Fruit fly (Drosophila melanogaster): Measurements from ENCODE around the gene Jon25Bi.

The Jon25Bi gene

dm6 chr2L:4996283-4996922, 41.5 kb upstream of the Jon25Bi start:
- TF ChIP-seq Clk (GFP tag; optimal IDR thresholded peaks at IDR 0.05) (no peak), cnc (optimal IDR thresholded peaks at IDR 0.05) (no peak), CG1620 (GFP tag; optimal IDR thresholded peaks at IDR 0.05) (no peak), CG7045 (GFP tag; optimal IDR thresholded peaks at IDR 0.05) (no peak), tj (GFP tag; optimal IDR thresholded peaks at IDR 0.05) (peak; percentile 82)

- TF ChIP-seq CG12768 (GFP tag; optimal IDR thresholded peaks at IDR 0.05) (no peak), ovo (GFP tag; optimal IDR thresholded peaks at IDR 0.05) (no peak), CG14711 (tag; optimal IDR thresholded peaks at IDR 0.05) (no peak), tj (GFP tag; optimal IDR thresholded peaks at IDR 0.05) (no peak), cnc (optimal IDR thresholded peaks at IDR 0.05) (no peak), CG11617 (GFP tag; optimal IDR thresholded peaks at IDR 0.05) (no peak), CG7101 (tag; optimal IDR thresholded peaks at IDR 0.05) (no peak), bab1 (GFP tag; optimal IDR thresholded peaks at IDR 0.05) (no peak), CG1620 (GFP tag; optimal IDR thresholded peaks at IDR 0.05) (no peak), CG5204 (GFP tag; optimal IDR thresholded peaks at IDR 0.05) (no peak)
These were observed 40.8 kb upstream of the Jon25Bi start for dm6 chr2L:4995837-4996136.

- TF ChIP-seq CG5204 (GFP tag; optimal IDR thresholded peaks at IDR 0.05) (no peak), bab1 (GFP tag; optimal IDR thresholded peaks at IDR 0.05) (no peak), ovo (GFP tag; optimal IDR thresholded peaks at IDR 0.05) (no peak), cnc (optimal IDR thresholded peaks at IDR 0.05) (no peak), Hr96 (GFP tag; optimal IDR thresholded peaks at IDR 0.05) (no peak), Crg-1 (GFP tag; optimal IDR thresholded peaks at IDR 0.05) (no peak), CG14711 (tag; optimal IDR thresholded peaks at IDR 0.05) (no peak), CG11617 (GFP tag; optimal IDR thresholded peaks at IDR 0.05) (no peak), Clk (GFP tag; optimal IDR thresholded peaks at IDR 0.05) (no peak)
These were observed 40.3 kb upstream of the Jon25Bi start for dm6 chr2L:4995010-4995836.

dm6 chr2L:4982098-4982646, 27.2 kb upstream of the Jon25Bi start:
- TF ChIP-seq pad (GFP tag; optimal IDR thresholded peaks at IDR 0.05) (peak; percentile 9), CG12768 (GFP tag; optimal IDR thresholded peaks at IDR 0.05) (no peak), ovo (GFP tag; optimal IDR thresholded peaks at IDR 0.05) (peak; percentile 86), CG5204 (GFP tag; optimal IDR thresholded peaks at IDR 0.05) (no peak), tj (GFP tag; optimal IDR thresholded peaks at IDR 0.05) (peak; percentile 41)

dm6 chr2L:4981278-4981966, 26.5 kb upstream of the Jon25Bi start, which contains the start of the genes CG8892 and CG34126:
CG8892 (minus strand) TSS chr2L:4981592.
CG34126 (plus strand) TSS chr2L:4981614.
- TF ChIP-seq CG12768 (GFP tag; optimal IDR thresholded peaks at IDR 0.05) (peak; percentile 99), pad (GFP tag; optimal IDR thresholded peaks at IDR 0.05) (peak; percentile 96), Clk (GFP tag; optimal IDR thresholded peaks at IDR 0.05) (peak; percentile 99), cic (GFP tag; optimal IDR thresholded peaks at IDR 0.05) (peak; percentile 89), CG1620 (GFP tag; optimal IDR thresholded peaks at IDR 0.05) (peak; percentile 99), CG14711 (tag; optimal IDR thresholded peaks at IDR 0.05) (peak; percentile 95), tj (GFP tag; optimal IDR thresholded peaks at IDR 0.05) (peak; percentile 90), bab1 (GFP tag; optimal IDR thresholded peaks at IDR 0.05) (peak; percentile 95), Mnt (GFP tag; optimal IDR thresholded peaks at IDR 0.05) (peak; percentile 97), CG33017 (tag; optimal IDR thresholded peaks at IDR 0.05) (peak; percentile 96), CG11617 (GFP tag; optimal IDR thresholded peaks at IDR 0.05) (peak; percentile 99), Hr96 (GFP tag; optimal IDR thresholded peaks at IDR 0.05) (peak; percentile 96), kay (GFP tag; ENCODE audit: borderline replicate concordance) (no peak), ovo (GFP tag; optimal IDR thresholded peaks at IDR 0.05) (peak; percentile 99), CG5204 (GFP tag; optimal IDR thresholded peaks at IDR 0.05) (peak; percentile 98), Crg-1 (GFP tag; optimal IDR thresholded peaks at IDR 0.05) (peak; percentile 99), CG7045 (GFP tag; optimal IDR thresholded peaks at IDR 0.05) (peak; percentile 97), CG7101 (tag; optimal IDR thresholded peaks at IDR 0.05) (peak; percentile 98), cnc (optimal IDR thresholded peaks at IDR 0.05) (no peak), toe (GFP tag; optimal IDR thresholded peaks at IDR 0.05) (peak; percentile 99)

dm6 chr2L:4979138-4979537, 24.2 kb upstream of the Jon25Bi start, which contains the start of gene CG8891:
CG8891 (minus strand) TSS chr2L:4979379.
- TF ChIP-seq CG5204 (GFP tag; optimal IDR thresholded peaks at IDR 0.05): no peak
- TF ChIP-seq bab1 (GFP tag; optimal IDR thresholded peaks at IDR 0.05): peak; percentile 14
- no peak for TF ChIP-seq cnc (optimal IDR thresholded peaks at IDR 0.05)
- TF ChIP-seq kay (GFP tag; ENCODE audit: borderline replicate concordance): no peak
- TF ChIP-seq Mnt (GFP tag; optimal IDR thresholded peaks at IDR 0.05): peak; percentile 51
- TF ChIP-seq CG33017 (tag; optimal IDR thresholded peaks at IDR 0.05): no peak
